Fruit fly (Drosophila melanogaster) whole organism, embryonic: ENCODE measurements around the gene orb.
A peak's percentile ranks its signal among the peaks of the same experiment; 100 is the strongest.

Experiments
- Awh ChIP-seq: fragments of 200-800 bp; sonication (Bioruptor generic); IDR thresholded peaks from 2 replicates; pipeline ENCODE4, ENCODE4 v1.3.6; 2022; ENCODE audit warnings: missing biosample characterization, missing genetic modification characterization
- CG10462 ChIP-seq: fragments of 200-800 bp; sonication (Bioruptor generic); optimal IDR thresholded peaks from 2 replicates; lab custom pipeline; 2016; ENCODE audit warnings: missing biosample characterization, missing genetic modification characterization
- CG10654 ChIP-seq: fragments of 200-800 bp; sonication (Bioruptor generic); optimal IDR thresholded peaks from 2 replicates; lab custom pipeline; 2016; ENCODE audit warnings: missing biosample characterization, missing genetic modification characterization
- CG12155 ChIP-seq: fragments of 200-800 bp; sonication (Bioruptor generic); optimal IDR thresholded peaks from 3 replicates; lab custom pipeline; 2016; ENCODE audit warnings: missing biosample characterization, missing genetic modification characterization
- CG12391 ChIP-seq: fragments of 200-800 bp; sonication (Bioruptor generic); optimal IDR thresholded peaks from 3 replicates; lab custom pipeline; 2018; ENCODE audit warnings: missing biosample characterization, mild to moderate bottlenecking, missing genetic modification characterization, moderate library complexity
- CG15514 ChIP-seq: fragments of 200-800 bp; sonication (Bioruptor generic); optimal IDR thresholded peaks from 3 replicates; lab custom pipeline; 2017; ENCODE audit warnings: missing biosample characterization, missing genetic modification characterization, mild to moderate bottlenecking, moderate library complexity, missing genetic modification reagents
- CG17186 ChIP-seq: fragments of 200-800 bp; sonication (Bioruptor generic); optimal IDR thresholded peaks from 3 replicates; lab custom pipeline; 2017; ENCODE audit warnings: missing biosample characterization, missing genetic modification reagents, missing genetic modification characterization
- CG17829 ChIP-seq: fragments of 200-800 bp; optimal IDR thresholded peaks from 2 replicates; lab custom pipeline; 2019; ENCODE audit warnings: missing biosample characterization, mild to moderate bottlenecking, missing genetic modification characterization, moderate library complexity
- CG2199 ChIP-seq: fragments of 200-800 bp; sonication (Bioruptor generic); IDR thresholded peaks from 3 replicates; pipeline ENCODE4 v1.3.6; 2022; ENCODE audit warnings: missing biosample characterization, missing genetic modification characterization
- CG31441 ChIP-seq: fragments of 200-800 bp; sonication (Bioruptor generic); IDR thresholded peaks from 2 replicates; pipeline ENCODE4 v1.3.6; 2022; ENCODE audit warnings: missing biosample characterization, missing genetic modification characterization
- CG5180 ChIP-seq: fragments of 200-800 bp; sonication (Bioruptor generic); optimal IDR thresholded peaks from 3 replicates; lab custom pipeline; 2017; ENCODE audit warnings: missing biosample characterization, missing genetic modification characterization, mild to moderate bottlenecking, moderate library complexity, missing genetic modification reagents
- CG6272 ChIP-seq: fragments of 200-800 bp; sonication (Bioruptor generic); IDR thresholded peaks from 2 replicates; pipeline ENCODE4 v1.3.6; 2022; ENCODE audit warnings: missing biosample characterization, missing genetic modification characterization
- CG7556 ChIP-seq: fragments of 200-800 bp; sonication (Bioruptor generic); optimal IDR thresholded peaks from 2 replicates; lab custom pipeline; 2017; ENCODE audit warnings: missing biosample characterization, mild to moderate bottlenecking, missing genetic modification characterization
- CG8478 ChIP-seq: fragments of >200 bp; optimal IDR thresholded peaks from 2 replicates; lab custom pipeline; 2018
- CG9727 ChIP-seq: fragments of 200-800 bp; sonication (Bioruptor generic); optimal IDR thresholded peaks from 3 replicates; lab custom pipeline; 2017; ENCODE audit warnings: missing biosample characterization, mild to moderate bottlenecking, missing genetic modification characterization
- CG9797 ChIP-seq: fragments of 200-800 bp; sonication (Bioruptor generic); optimal IDR thresholded peaks from 3 replicates; lab custom pipeline; 2018; ENCODE audit warnings: missing biosample characterization, mild to moderate bottlenecking, missing genetic modification characterization
- CTCF ChIP-seq: fragments of 200-800 bp; sonication (Bioruptor generic); optimal IDR thresholded peaks from 2 replicates; lab custom pipeline; 2017; ENCODE audit warnings: missing biosample characterization, mild to moderate bottlenecking, missing genetic modification characterization, moderate library complexity
- Chrac-16 ChIP-seq: fragments of 200-800 bp; sonication (Bioruptor generic); optimal IDR thresholded peaks from 3 replicates; lab custom pipeline; 2016; ENCODE audit warnings: missing biosample characterization, missing genetic modification characterization
- HLH3B ChIP-seq: fragments of 200-800 bp; sonication (Bioruptor generic); IDR thresholded peaks from 2 replicates; pipeline ENCODE4 v1.3.6; 2022; ENCODE audit warnings: missing biosample characterization, missing genetic modification characterization
- Hr51 ChIP-seq, 2 experiments: fragments of 200-800 bp; sonication (Bioruptor generic); optimal IDR thresholded peaks; 2 replicates in 1 of 2; 3 replicates in 1 of 2; lab custom pipeline; 2016 to 2018; ENCODE audit warnings: missing biosample characterization in 2 of 2, missing genetic modification characterization in 2 of 2, mild to moderate bottlenecking in 1 of 2, moderate library complexity in 1 of 2
- Mad ChIP-seq: fragments of 200-800 bp; sonication (Bioruptor generic); optimal IDR thresholded peaks from 2 replicates; lab custom pipeline; 2016; ENCODE audit warnings: missing biosample characterization, missing genetic modification characterization
- Max ChIP-seq: fragments of 200-800 bp; sonication (Bioruptor generic); optimal IDR thresholded peaks from 2 replicates; lab custom pipeline; 2016; ENCODE audit warnings: missing biosample characterization, mild to moderate bottlenecking, missing genetic modification characterization
- Nf-YB ChIP-seq: fragments of 200-800 bp; sonication (Bioruptor generic); optimal IDR thresholded peaks from 3 replicates; lab custom pipeline; 2019; ENCODE audit warnings: missing biosample characterization, mild to moderate bottlenecking, missing genetic modification characterization, moderate library complexity
- Side ChIP-seq: fragments of 200-800 bp; sonication (Bioruptor generic); optimal IDR thresholded peaks from 2 replicates; lab custom pipeline; 2016; ENCODE audit warnings: missing biosample characterization, missing genetic modification characterization
- Sox102F ChIP-seq: fragments of 200-800 bp; sonication (Bioruptor generic); optimal IDR thresholded peaks from 2 replicates; lab custom pipeline; 2018; ENCODE audit warnings: missing biosample characterization, mild to moderate bottlenecking, missing genetic modification characterization, moderate library complexity
- Usf ChIP-seq: fragments of 200-800 bp; sonication (Bioruptor generic); optimal IDR thresholded peaks from 2 replicates; lab custom pipeline; 2017; ENCODE audit warnings: missing genotype, missing biosample characterization, missing genetic modification characterization
- Xbp1 ChIP-seq: fragments of 200-800 bp; sonication (Bioruptor generic); optimal IDR thresholded peaks from 3 replicates; lab custom pipeline; 2016; ENCODE audit warnings: missing biosample characterization, mild to moderate bottlenecking, missing genetic modification characterization
- btn ChIP-seq: fragments of 200-800 bp; sonication (Bioruptor generic); optimal IDR thresholded peaks from 2 replicates; lab custom pipeline; 2016; ENCODE audit warnings: missing biosample characterization, missing genetic modification characterization
- cas ChIP-seq: fragments of 200-800 bp; sonication (Bioruptor generic); IDR thresholded peaks from 2 replicates; pipeline ENCODE4 v1.3.6; 2022; ENCODE audit warnings: missing biosample characterization, missing genetic modification characterization
- danr ChIP-seq: fragments of 200-800 bp; sonication (Bioruptor generic); IDR thresholded peaks from 2 replicates; pipeline ENCODE4 v1.3.6; 2022; ENCODE audit warnings: missing biosample characterization, missing genetic modification characterization
- disco-r ChIP-seq: fragments of 200-800 bp; sonication (Bioruptor generic); optimal IDR thresholded peaks from 2 replicates; lab custom pipeline; 2016; ENCODE audit warnings: missing biosample characterization, missing genetic modification characterization
- dm ChIP-seq: fragments of 200-800 bp; sonication (Bioruptor generic); optimal IDR thresholded peaks from 3 replicates; lab custom pipeline; 2016; ENCODE audit warnings: missing biosample characterization, missing genetic modification characterization
- exex ChIP-seq: fragments of 200-800 bp; sonication (Bioruptor generic); optimal IDR thresholded peaks from 4 replicates; lab custom pipeline; 2018; ENCODE audit warnings: missing biosample characterization, mild to moderate bottlenecking, missing genetic modification characterization, moderate library complexity
- fru ChIP-seq: fragments of >200 bp; optimal IDR thresholded peaks from 2 replicates; lab custom pipeline; 2017
- hkb ChIP-seq, 2 experiments: fragments of 200-800 bp in 1 of 2; fragments of >200 bp in 1 of 2; sonication (Bioruptor generic) in 1 of 2; IDR thresholded peaks in 1 of 2; optimal IDR thresholded peaks in 1 of 2; 2 replicates each; pipeline versions ENCODE4 v1.3.6 to Lab custom; 2017 to 2022; ENCODE audit warnings: missing biosample characterization in 1 of 2, missing genetic modification characterization in 1 of 2
- kay ChIP-seq: fragments of 200-800 bp; sonication (Bioruptor generic); optimal IDR thresholded peaks from 2 replicates; lab custom pipeline; 2016; ENCODE audit warnings: missing biosample characterization, missing genetic modification characterization
- knrl ChIP-seq: fragments of 200-800 bp; sonication (Bioruptor generic); IDR thresholded peaks from 3 replicates; pipeline ENCODE4 v1.3.6; 2022; ENCODE audit warnings: missing biosample characterization, missing genetic modification characterization; ENCODE audit not compliant: partially characterized antibody
- lilli ChIP-seq: fragments of 200-800 bp; sonication (Bioruptor generic); optimal IDR thresholded peaks from 3 replicates; lab custom pipeline; 2016; ENCODE audit warnings: missing biosample characterization, missing genetic modification characterization
- maf-S ChIP-seq: fragments of 200-800 bp; sonication (Bioruptor generic); optimal IDR thresholded peaks from 2 replicates; lab custom pipeline; 2016; ENCODE audit warnings: missing biosample characterization, missing genetic modification characterization
- nerfin-2 ChIP-seq: fragments of 200-800 bp; sonication (Bioruptor generic); IDR thresholded peaks from 2 replicates; pipeline ENCODE4 v1.3.6; 2022; ENCODE audit warnings: missing biosample characterization, missing genetic modification characterization; ENCODE audit not compliant: partially characterized antibody
- nom ChIP-seq: fragments of 200-800 bp; sonication (Bioruptor generic); optimal IDR thresholded peaks from 2 replicates; lab custom pipeline; 2017; ENCODE audit warnings: missing biosample characterization, missing genetic modification characterization, mild to moderate bottlenecking, moderate library complexity, missing genetic modification reagents
- repo ChIP-seq: fragments of 200-800 bp; sonication (Bioruptor generic); optimal IDR thresholded peaks from 2 replicates; lab custom pipeline; 2016; ENCODE audit warnings: missing biosample characterization, missing genetic modification characterization
- rib ChIP-seq: fragments of 200-800 bp; sonication (Bioruptor generic); IDR thresholded peaks from 2 replicates; pipeline ENCODE4 v1.3.6; 2022; ENCODE audit warnings: missing biosample characterization, missing genetic modification characterization
- sim ChIP-seq: fragments of 200-800 bp; sonication (Bioruptor generic); IDR thresholded peaks from 2 replicates; pipeline ENCODE4 v1.3.6; 2022; ENCODE audit warnings: missing biosample characterization, missing genetic modification characterization
- stc ChIP-seq: fragments of 200-800 bp; sonication (Bioruptor generic); IDR thresholded peaks from 2 replicates; pipeline ENCODE4 v1.3.6; 2022; ENCODE audit warnings: missing biosample characterization, missing genetic modification characterization
- tin ChIP-seq: fragments of 200-800 bp; sonication (Bioruptor generic); optimal IDR thresholded peaks from 3 replicates; lab custom pipeline; 2016; ENCODE audit warnings: missing biosample characterization, missing genetic modification characterization
- tna ChIP-seq: fragments of 200-800 bp; sonication (Bioruptor generic); IDR thresholded peaks from 2 replicates; pipeline ENCODE4 v1.3.6; 2022; ENCODE audit warnings: missing biosample characterization, missing genetic modification characterization; ENCODE audit not compliant: partially characterized antibody
- toy ChIP-seq: fragments of 200-800 bp; sonication (Bioruptor generic); IDR thresholded peaks from 2 replicates; pipeline ENCODE4 v1.3.6; 2022; ENCODE audit warnings: missing biosample characterization, missing genetic modification characterization
- trh ChIP-seq: fragments of 200-800 bp; sonication (Bioruptor generic); optimal IDR thresholded peaks from 2 replicates; lab custom pipeline; 2016; ENCODE audit warnings: missing biosample characterization, missing genetic modification characterization
- vfl ChIP-seq: fragments of 200-800 bp; sonication (Bioruptor generic); optimal IDR thresholded peaks from 2 replicates; lab custom pipeline; 2016; ENCODE audit warnings: missing biosample characterization, missing genetic modification characterization
- wek ChIP-seq: fragments of 200-800 bp; sonication (Bioruptor generic); optimal IDR thresholded peaks from 3 replicates; lab custom pipeline; 2018; ENCODE audit warnings: missing biosample characterization, mild to moderate bottlenecking, missing genetic modification characterization, moderate library complexity

The orb gene

DNA sequence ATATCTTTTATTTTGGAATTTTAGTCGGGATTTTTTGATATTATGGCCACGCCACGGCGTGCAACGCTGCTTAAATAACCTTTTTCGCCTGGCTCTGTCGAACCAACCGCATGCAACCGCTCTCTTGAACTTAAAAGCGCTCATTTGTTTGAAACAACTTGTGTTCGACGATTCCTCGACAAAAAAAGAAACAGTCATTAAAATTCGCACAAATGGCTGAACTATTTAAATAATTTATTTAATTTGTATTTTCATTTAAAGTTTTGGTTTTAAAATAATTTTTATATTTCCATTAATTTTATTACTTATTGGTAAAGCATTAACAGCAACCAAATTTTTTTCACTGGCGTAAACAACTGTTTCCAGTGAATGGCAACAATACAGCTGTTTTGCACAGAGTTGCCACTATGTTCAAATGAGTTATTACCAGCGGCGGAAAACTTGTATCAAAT lies at the start of gene orb, which contains the start of gene Cdc16 (continued):
- TF ChIP-seq kay (peak; percentile 90), CG17829 (tag; lab: Kevin White, UChicago) (peak; percentile 92), sim (GFP tag; lab: Robert Waterston, UW) (peak; percentile 72), CG2199 (GFP tag; lab: Robert Waterston, UW) (0 out of 3 replicates have a peak, but pooled peaks have one; percentile 37), CG5180 (GFP tag; lab: Kevin White, UChicago) (peak; percentile 99), Sox102F (peak; percentile 95), Hr51 (GFP tag; optimal IDR thresholded peaks at IDR 0.05; lab: Kevin White, UChicago) (peak; percentile 74 to 94), CG7556 (GFP tag; lab: Kevin White, UChicago) (peak; percentile 91), rib (GFP tag; lab: Robert Waterston, UW) (peak; percentile 88), btn (no peak), disco-r (GFP tag; lab: Kevin White, UChicago) (peak; percentile 23), CG9797 (GFP tag; lab: Kevin White, UChicago) (no peak), Mad (peak; percentile 78), Awh (GFP tag; lab: Robert Waterston, UW) (peak; percentile 91), stc (GFP tag; lab: Robert Waterston, UW) (peak; percentile 95), CG10654 (GFP tag; lab: Kevin White, UChicago) (peak; percentile 89), Side (GFP tag; lab: Kevin White, UChicago) (peak; percentile 57), Nf-YB (GFP tag; lab: Kevin White, UChicago) (peak; percentile 78), CTCF (GFP tag; lab: Kevin White, UChicago) (peak; percentile 54), nom (GFP tag; lab: Kevin White, UChicago) (peak; percentile 64), Usf (peak; percentile 60), CG12155 (GFP tag; lab: Kevin White, UChicago) (peak; percentile 91), CG31441 (GFP tag; lab: Robert Waterston, UW) (peak; percentile 95), lilli (GFP tag; lab: Kevin White, UChicago) (peak; percentile 91), fru (lab: Kevin White, UChicago) (no peak), CG17186 (GFP tag; lab: Kevin White, UChicago) (peak; percentile 27), nerfin-2 (GFP tag; lab: Robert Waterston, UW) (no peak), trh (GFP tag; lab: Kevin White, UChicago) (peak; percentile 86), CG10462 (peak; percentile 73), toy (GFP tag; lab: Robert Waterston, UW) (peak; percentile 75; the same call in 1 of the 2 replicates), knrl (no peak), CG9727 (GFP tag; lab: Kevin White, UChicago) (peak; percentile 88), HLH3B (peak; percentile 93), CG6272 (GFP tag; lab: Robert Waterston, UW) (peak; percentile 88), Chrac-16 (GFP tag; lab: Kevin White, UChicago) (peak; percentile 91), repo (GFP tag; lab: Kevin White, UChicago) (no peak), danr (GFP tag; lab: Robert Waterston, UW) (peak; percentile 60; the same call in 1 of the 2 replicates), Xbp1 (peak; percentile 95), CG15514 (peak; percentile 87), Max (GFP tag; lab: Kevin White, UChicago) (peak; percentile 82), wek (GFP tag; lab: Kevin White, UChicago) (no peak), tin (peak; percentile 93), dm (peak; percentile 24), maf-S (GFP tag; lab: Kevin White, UChicago) (peak; percentile 70), cas (peak; percentile 85), exex (peak; percentile 76), CG12391 (tag; lab: Kevin White, UChicago) (peak; percentile 98), tna (GFP tag; lab: Robert Waterston, UW) (no peak), hkb (optimal IDR thresholded peaks at IDR 0.05; lab: Kevin White, UChicago) (no peak), hkb (GFP tag; IDR thresholded peaks at IDR 0.05; lab: Robert Waterston, UW) (peak; percentile 94), vfl (peak; percentile 70), CG8478 (no peak)
